Worm (Caenorhabditis elegans) whole organism, L3 larva: ENCODE measurements around the gene clec-258.

Experiments
- ZK546.5 ChIP-seq: sonication (generic microtip); optimal IDR thresholded peaks from 2 replicates; lab custom pipeline; 2017; ENCODE audit warnings: missing biosample characterization, missing genetic modification characterization
- aly-2 ChIP-seq: fragments of 150-350 bp; optimal IDR thresholded peaks from 2 replicates; lab custom pipeline; 2014; ENCODE audit warnings: missing biosample characterization, missing genetic modification characterization
- ama-1 ChIP-seq: fragments of 150-350 bp; optimal IDR thresholded peaks from 2 replicates; lab custom pipeline; 2018
- ceh-16 ChIP-seq: sonication (generic microtip); optimal IDR thresholded peaks from 2 replicates; lab custom pipeline; 2017; ENCODE audit warnings: missing biosample characterization, missing genetic modification characterization
- ceh-28 ChIP-seq: fragments of 150-350 bp; optimal IDR thresholded peaks from 2 replicates; lab custom pipeline; 2014; ENCODE audit warnings: missing biosample characterization, missing genetic modification reagents, missing genetic modification characterization
- ceh-82 ChIP-seq: fragments of 150-350 bp; optimal IDR thresholded peaks from 2 replicates; lab custom pipeline; 2014; ENCODE audit warnings: missing biosample characterization, missing genetic modification characterization
- ceh-9 ChIP-seq: sonication (generic microtip); optimal IDR thresholded peaks from 2 replicates; lab custom pipeline; 2018; ENCODE audit warnings: missing biosample characterization, missing genetic modification characterization
- daf-12 ChIP-seq: fragments of 150-350 bp; optimal IDR thresholded peaks from 2 replicates; lab custom pipeline; 2014; ENCODE audit warnings: missing biosample characterization, missing genetic modification reagents, missing genetic modification characterization
- egl-27 ChIP-seq: sonication (generic microtip); optimal IDR thresholded peaks from 4 replicates; lab custom pipeline; 2017; ENCODE audit warnings: missing biosample characterization, missing genetic modification reagents, missing genetic modification characterization
- egl-5 ChIP-seq: fragments of 150-350 bp; optimal IDR thresholded peaks from 2 replicates; lab custom pipeline; 2017; ENCODE audit warnings: missing biosample characterization, missing genetic modification reagents, missing genetic modification characterization, inconsistent platforms
- elt-3 ChIP-seq, 3 experiments: fragments of 150-350 bp in 1 of 3; sonication (generic microtip) in 2 of 3; optimal IDR thresholded peaks; 2 replicates in 2 of 3; 4 replicates in 1 of 3; lab custom pipeline; 2014 to 2017; ENCODE audit warnings: missing biosample characterization in 3 of 3, missing genetic modification characterization in 3 of 3
- fkh-2 ChIP-seq: fragments of 150-350 bp; optimal IDR thresholded peaks from 2 replicates; lab custom pipeline; 2014; ENCODE audit warnings: missing biosample characterization, missing genetic modification reagents, missing genetic modification characterization
- fos-1 ChIP-seq: fragments of 150-350 bp; optimal IDR thresholded peaks from 2 replicates; lab custom pipeline; 2014; ENCODE audit warnings: missing biosample characterization, missing genetic modification characterization
- hmg-11 ChIP-seq: sonication (generic microtip); optimal IDR thresholded peaks from 2 replicates; lab custom pipeline; 2016; ENCODE audit warnings: missing genetic modification characterization, missing compliant biosample characterization
- lin-15B ChIP-seq: fragments of 150-350 bp; optimal IDR thresholded peaks from 2 replicates; lab custom pipeline; 2014; ENCODE audit warnings: missing biosample characterization, missing genetic modification characterization
- lsy-12 ChIP-seq: sonication (generic microtip); optimal IDR thresholded peaks from 2 replicates; lab custom pipeline; 2016; ENCODE audit warnings: mild to moderate bottlenecking, missing genetic modification characterization, missing compliant biosample characterization
- mdl-1 ChIP-seq: fragments of 150-350 bp; optimal IDR thresholded peaks from 2 replicates; lab custom pipeline; 2014; ENCODE audit warnings: missing biosample characterization, missing genetic modification characterization
- mml-1 ChIP-seq: fragments of 150-350 bp; sonication (generic microtip); optimal IDR thresholded peaks from 3 replicates; lab custom pipeline; 2014; ENCODE audit warnings: missing biosample characterization, missing genetic modification characterization
- nfya-1 ChIP-seq: sonication (generic microtip); optimal IDR thresholded peaks from 2 replicates; lab custom pipeline; 2017; ENCODE audit warnings: missing genetic modification characterization, mild to moderate bottlenecking, missing compliant biosample characterization, antibody characterized with exemption, moderate library complexity; ENCODE audit not compliant: insufficient read depth
- nhr-11 ChIP-seq: fragments of 150-350 bp; optimal IDR thresholded peaks from 2 replicates; lab custom pipeline; 2014; ENCODE audit warnings: missing biosample characterization, missing genetic modification characterization
- nhr-12 ChIP-seq: fragments of 150-350 bp; optimal IDR thresholded peaks from 2 replicates; lab custom pipeline; 2014; ENCODE audit warnings: missing biosample characterization, missing genetic modification characterization
- nhr-23 ChIP-seq: fragments of 150-350 bp; optimal IDR thresholded peaks from 2 replicates; lab custom pipeline; 2014; ENCODE audit warnings: missing biosample characterization, missing genetic modification reagents, missing genetic modification characterization
- nhr-237 ChIP-seq: fragments of 150-350 bp; optimal IDR thresholded peaks from 2 replicates; lab custom pipeline; 2014; ENCODE audit warnings: missing biosample characterization, missing genetic modification characterization
- nhr-25 ChIP-seq: sonication (generic microtip); optimal IDR thresholded peaks from 2 replicates; lab custom pipeline; 2017; ENCODE audit warnings: missing biosample characterization, missing genetic modification characterization
- nhr-28 ChIP-seq: fragments of 150-350 bp; optimal IDR thresholded peaks from 2 replicates; lab custom pipeline; 2014; ENCODE audit warnings: missing biosample characterization, missing genetic modification characterization
- nhr-43 ChIP-seq: sonication (generic microtip); optimal IDR thresholded peaks from 2 replicates; lab custom pipeline; 2016; ENCODE audit warnings: mild to moderate bottlenecking, missing genetic modification characterization, missing compliant biosample characterization; ENCODE audit not compliant: poor library complexity, severe bottlenecking
- nhr-76 ChIP-seq: fragments of 150-350 bp; sonication (generic microtip); optimal IDR thresholded peaks from 5 replicates; lab custom pipeline; 2014; ENCODE audit warnings: missing biosample characterization, missing genetic modification characterization
- nhr-77 ChIP-seq: fragments of 150-350 bp; optimal IDR thresholded peaks from 2 replicates; lab custom pipeline; 2014; ENCODE audit warnings: missing biosample characterization, missing genetic modification characterization
- pha-4 ChIP-seq: fragments of 150-350 bp; optimal IDR thresholded peaks from 2 replicates; lab custom pipeline; 2014; ENCODE audit warnings: missing biosample characterization, missing genetic modification reagents, missing genetic modification characterization
- skn-1 ChIP-seq: fragments of 150-350 bp; optimal IDR thresholded peaks from 2 replicates; lab custom pipeline; 2014; ENCODE audit warnings: missing biosample characterization, missing genetic modification characterization
- unc-39 ChIP-seq: sonication (generic microtip); optimal IDR thresholded peaks from 4 replicates; lab custom pipeline; 2017; ENCODE audit warnings: missing biosample characterization, missing genetic modification characterization
- unc-62 ChIP-seq: fragments of 150-350 bp; sonication (generic microtip); optimal IDR thresholded peaks from 4 replicates; lab custom pipeline; 2014; ENCODE audit warnings: missing biosample characterization, missing genetic modification reagents, missing genetic modification characterization
- zag-1 ChIP-seq: fragments of 150-350 bp; optimal IDR thresholded peaks from 2 replicates; lab custom pipeline; 2014; ENCODE audit warnings: missing biosample characterization, missing genetic modification characterization
- ztf-11 ChIP-seq: fragments of 150-350 bp; optimal IDR thresholded peaks from 2 replicates; lab custom pipeline; 2014; ENCODE audit warnings: missing biosample characterization, missing genetic modification characterization
- ztf-4 ChIP-seq: fragments of 150-350 bp; optimal IDR thresholded peaks from 2 replicates; lab custom pipeline; 2014; ENCODE audit warnings: missing biosample characterization, missing genetic modification characterization

clec-258 gene

ce11 chrV:19759282-19759681 is 29.0 kb upstream of the clec-258 start:
- TF ChIP-seq zag-1 (tag; lab: Kevin White, UChicago) (no peak), lin-15B (no peak), nhr-77 (no peak), ama-1 (lab: Kevin White, UChicago) (no peak), nhr-237 (tag; lab: Kevin White, UChicago) (no peak), unc-62 (no peak), fkh-2 (tag; lab: Kevin White, UChicago) (no peak), hmg-11 (tag; lab: Kevin White, UChicago) (no peak), ceh-82 (tag; lab: Kevin White, UChicago) (no peak), fos-1 (no peak), ZK546.5 (tag; lab: Kevin White, UChicago) (no peak), ztf-11 (no peak)
- TF ChIP-seq, all 47 proteins: peak for 0

- TF ChIP-seq nhr-77 = no peak
- no peak for TF ChIP-seq egl-27 (tag; lab: Kevin White, UChicago)
- no peak for TF ChIP-seq daf-12 (tag; lab: Kevin White, UChicago)
- no peak for TF ChIP-seq lin-15B
- no peak for TF ChIP-seq nhr-11 (tag; lab: Kevin White, UChicago)
- TF ChIP-seq nfya-1 (tag; lab: Kevin White, UChicago) = no peak
- TF ChIP-seq pha-4 (tag; lab: Kevin White, UChicago) = no peak
- TF ChIP-seq, all 47 proteins: peak for 0
Observed at ce11 chrV:19760751-19761150, 27.5 kb upstream of the clec-258 start, which contains the start of gene M162.5. TSS of gene M162.5 (plus strand) at chrV:19761051.

ce11 chrV:19767719-19768118 is 20.5 kb upstream of the clec-258 start:
- TF ChIP-seq ceh-82 (tag; lab: Kevin White, UChicago) (no peak), nhr-43 (tag; lab: Kevin White, UChicago) (no peak), nfya-1 (tag; lab: Kevin White, UChicago) (peak; percentile 62)

- TF ChIP-seq ZK546.5 (tag; lab: Kevin White, UChicago) (no peak), nhr-12 (tag; lab: Kevin White, UChicago) (no peak), ama-1 (lab: Kevin White, UChicago) (no peak)
Observed at ce11 chrV:19771660-19772059, 16.6 kb upstream of the clec-258 start, which contains the start of gene M162.15. TSS of gene M162.15 (minus strand) at chrV:19771760.

- TF ChIP-seq ceh-28 (tag; lab: Kevin White, UChicago) (no peak), lsy-12 (tag; lab: Kevin White, UChicago) (no peak), nhr-76 (tag; lab: Kevin White, UChicago) (no peak), egl-5 (tag; lab: Kevin White, UChicago) (no peak), ceh-82 (tag; lab: Kevin White, UChicago) (no peak), ZK546.5 (tag; lab: Kevin White, UChicago) (no peak), aly-2 (no peak), nfya-1 (tag; lab: Kevin White, UChicago) (no peak), nhr-28 (no peak), ztf-11 (no peak), unc-62 (no peak), mdl-1 (tag; lab: Kevin White, UChicago) (no peak), lin-15B (no peak), egl-27 (tag; lab: Kevin White, UChicago) (no peak), mml-1 (tag; lab: Kevin White, UChicago) (no peak), elt-3 (tag; optimal IDR thresholded peaks at IDR 0.05; lab: Kevin White, UChicago) (no peak), nhr-12 (tag; lab: Kevin White, UChicago) (no peak), ceh-16 (no peak), nhr-23 (tag; lab: Kevin White, UChicago) (no peak), fkh-2 (tag; lab: Kevin White, UChicago) (no peak)
Observed at ce11 chrV:19777227-19777626, 11.0 kb upstream of the clec-258 start, which contains the start of gene fbxa-118. TSS of gene fbxa-118 (minus strand) at chrV:19777327.

DNA sequence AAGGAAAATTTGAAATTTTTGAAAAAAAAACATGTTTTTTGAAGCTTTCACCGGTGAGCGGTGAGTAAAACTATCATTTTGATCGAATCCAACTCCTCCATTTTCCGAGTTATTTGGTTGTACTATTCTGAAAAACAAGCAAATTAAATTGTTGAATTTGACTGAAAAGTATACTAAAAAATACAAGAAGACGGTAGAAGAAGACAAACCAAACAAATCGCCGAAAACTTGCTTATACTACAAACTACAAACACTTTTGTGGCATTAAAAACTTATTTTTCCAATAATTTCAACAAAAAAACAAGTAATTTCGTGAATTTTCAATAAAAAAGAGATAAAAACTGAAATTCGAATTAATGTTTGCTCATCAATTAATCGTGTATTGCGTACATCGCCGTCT is 9.6 kb upstream of the clec-258 start, which contains the start of gene fbxa-194:
Gene fbxa-194 (minus strand): TSS at position 101 of the 400 bp plus-strand sequence.
- TF ChIP-seq ceh-9 (tag; lab: Kevin White, UChicago) (no peak), ZK546.5 (tag; lab: Kevin White, UChicago) (no peak), ceh-16 (no peak), ztf-11 (no peak), mml-1 (tag; lab: Kevin White, UChicago) (no peak), skn-1 (tag; lab: Kevin White, UChicago) (no peak), unc-39 (no peak), ztf-4 (tag; lab: Kevin White, UChicago) (no peak), nhr-28 (no peak), nhr-25 (tag; lab: Kevin White, UChicago) (no peak), zag-1 (tag; lab: Kevin White, UChicago) (no peak), nhr-11 (tag; lab: Kevin White, UChicago) (no peak), nhr-76 (tag; lab: Kevin White, UChicago) (no peak)
